Fruit fly (Drosophila melanogaster): ENCODE results near the gene CG13933.

Gene CG13933

dm6 chr3L:1730873-1731272 is 44.1 kb downstream of the CG13933 start, which contains the start of gene drpr (continued):
- TF ChIP-seq tio (GFP tag; optimal IDR thresholded peaks at IDR 0.05), result no peak
- TF ChIP-seq CG6791 (GFP tag; IDR thresholded peaks at IDR 0.05; ENCODE audit: partially characterized antibody), result peak; percentile 6; the same call in 1 of the 3 replicates
- peak; percentile 73 for TF ChIP-seq CG17568 (GFP tag; optimal IDR thresholded peaks at IDR 0.05)
- no peak for TF ChIP-seq CG8281 (tag; optimal IDR thresholded peaks at IDR 0.05)
- peak; percentile 32 for TF ChIP-seq Sry-δ (GFP tag; optimal IDR thresholded peaks at IDR 0.05)
- no peak for TF ChIP-seq Nf-YB (GFP tag; optimal IDR thresholded peaks at IDR 0.05)
- no peak for TF ChIP-seq Gug (GFP tag; IDR thresholded peaks at IDR 0.05)
- no peak for TF ChIP-seq ara (GFP tag; IDR thresholded peaks at IDR 0.05)
- TF ChIP-seq dmrt99B (tag; optimal IDR thresholded peaks at IDR 0.05), result no peak
- TF ChIP-seq CG10267 (tag; optimal IDR thresholded peaks at IDR 0.05), result peak; percentile 58
- peak; percentile 39 for TF ChIP-seq NfI (GFP tag; optimal IDR thresholded peaks at IDR 0.05)
- no peak for TF ChIP-seq Lhr (GFP tag; optimal IDR thresholded peaks at IDR 0.05)
- TF ChIP-seq CG8290 (GFP tag; optimal IDR thresholded peaks at IDR 0.05), result peak; percentile 16
- TF ChIP-seq CG8290 (tag; optimal IDR thresholded peaks at IDR 0.05), result peak in 1 of 2 experiments; percentile 53
- TF ChIP-seq Ravus (GFP tag; IDR thresholded peaks at IDR 0.05), result no peak
- TF ChIP-seq bab2 (GFP tag; optimal IDR thresholded peaks at IDR 0.05), result no peak
- TF ChIP-seq bsh (GFP tag; optimal IDR thresholded peaks at IDR 0.05), result no peak
- no peak for TF ChIP-seq CG7357 (GFP tag; IDR thresholded peaks at IDR 0.05)
- TF ChIP-seq CG7786 (GFP tag; optimal IDR thresholded peaks at IDR 0.05), result no peak
- peak; percentile 19 for TF ChIP-seq CHES-1-like (GFP tag; optimal IDR thresholded peaks at IDR 0.05)
- no peak for TF ChIP-seq Xrp1 (GFP tag; IDR thresholded peaks at IDR 0.05)
- TF ChIP-seq z (GFP tag; IDR thresholded peaks at IDR 0.05), result peak; percentile 78
- peak; percentile 6 for TF ChIP-seq CG2202 (tag; optimal IDR thresholded peaks at IDR 0.05)
- TF ChIP-seq CG32767 (GFP tag; IDR thresholded peaks at IDR 0.05), result no peak
- TF ChIP-seq Atf-2 (GFP tag; optimal IDR thresholded peaks at IDR 0.05), result no peak
- TF ChIP-seq CG10543 (GFP tag; optimal IDR thresholded peaks at IDR 0.05), result no peak
- no peak for TF ChIP-seq CG2875 (GFP tag; optimal IDR thresholded peaks at IDR 0.05)
- peak; percentile 26; the same call in 1 of the 3 replicates for TF ChIP-seq CG17361 (GFP tag; IDR thresholded peaks at IDR 0.05)
- TF ChIP-seq CG1024 (GFP tag; IDR thresholded peaks at IDR 0.05), result no peak
- no peak for TF ChIP-seq CG5180 (GFP tag; optimal IDR thresholded peaks at IDR 0.05)
- peak; percentile 11 for TF ChIP-seq CG17186 (GFP tag; optimal IDR thresholded peaks at IDR 0.05)
- no peak for TF ChIP-seq Blimp-1 (GFP tag; optimal IDR thresholded peaks at IDR 0.05)
- no peak for TF ChIP-seq CG10366 (GFP tag; IDR thresholded peaks at IDR 0.05)
- TF ChIP-seq CG9932 (GFP tag; IDR thresholded peaks at IDR 0.05), result 0 out of 2 replicates have a peak, but pooled peaks have one; percentile 16
- no peak for TF ChIP-seq Oaz (GFP tag; IDR thresholded peaks at IDR 0.05)
- peak; percentile 99 for TF ChIP-seq CG3995 (GFP tag; optimal IDR thresholded peaks at IDR 0.05)
- no peak for TF ChIP-seq ham (GFP tag; IDR thresholded peaks at IDR 0.05)
- TF ChIP-seq HLH54F (GFP tag; optimal IDR thresholded peaks at IDR 0.05), result no peak
- TF ChIP-seq CG4404 (GFP tag; IDR thresholded peaks at IDR 0.05), result no peak
- TF ChIP-seq ato (GFP tag; IDR thresholded peaks at IDR 0.05; ENCODE audit: partially characterized antibody), result no peak; the same call in 1 of the 2 replicates
- TF ChIP-seq ftz-f1 (GFP tag; optimal IDR thresholded peaks at IDR 0.05), result peak; percentile 1
- no peak for TF ChIP-seq pb (GFP tag; optimal IDR thresholded peaks at IDR 0.05)
- peak; percentile 42; the same call in 1 of the 2 replicates for TF ChIP-seq tna (GFP tag; IDR thresholded peaks at IDR 0.05; ENCODE audit: partially characterized antibody)
- no peak for TF ChIP-seq chn (GFP tag; optimal IDR thresholded peaks at IDR 0.05)
- TF ChIP-seq caup (GFP tag; optimal IDR thresholded peaks at IDR 0.05; ENCODE audit: severe bottlenecking), result peak; percentile 21
- TF ChIP-seq corto (GFP tag; optimal IDR thresholded peaks at IDR 0.05), result no peak
- TF ChIP-seq Camta (GFP tag; optimal IDR thresholded peaks at IDR 0.05), result no peak
- no peak for TF ChIP-seq Rx (GFP tag; IDR thresholded peaks at IDR 0.05)
- TF ChIP-seq CG12769 (tag; optimal IDR thresholded peaks at IDR 0.05), result peak; percentile 11
- no peak for TF ChIP-seq nerfin-2 (GFP tag; IDR thresholded peaks at IDR 0.05; ENCODE audit: partially characterized antibody)
- no peak for TF ChIP-seq CG7928 (GFP tag; optimal IDR thresholded peaks at IDR 0.05)
